Fruit fly (Drosophila melanogaster): Measurements from ENCODE around the gene Cpr65Ay.
A peak's percentile ranks its signal among the peaks of the same experiment; 100 is the strongest.

Gene Cpr65Ay

DNA sequence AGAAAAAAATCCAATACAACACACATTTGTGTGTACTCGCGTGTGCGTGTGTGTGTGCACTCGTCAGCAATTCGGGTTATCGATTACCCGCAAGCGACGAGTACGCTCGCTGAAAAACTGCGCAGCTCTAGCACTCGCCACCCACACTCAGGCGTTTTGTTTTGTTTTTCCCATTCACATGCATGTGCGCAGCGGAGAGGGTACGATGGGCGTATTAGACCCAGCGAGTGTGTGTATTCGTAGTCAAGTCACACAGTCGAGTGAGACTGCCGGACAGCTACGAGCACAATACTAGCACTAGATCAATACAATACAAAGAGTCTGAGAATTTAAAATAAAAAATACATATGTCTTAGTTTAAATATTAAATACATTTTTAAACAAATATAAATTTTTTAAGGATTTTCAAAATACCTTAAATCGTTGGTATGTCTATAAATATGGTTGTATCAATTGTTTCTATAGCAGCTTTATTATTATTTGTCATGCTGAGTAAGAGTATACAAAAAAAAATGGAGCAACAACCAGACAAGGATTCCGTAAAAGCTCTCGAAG lies 26.5 kb upstream of the Cpr65Ay start, which contains the start of the genes D19B and CG43293 (continued):
- TF ChIP-seq phol (tag; optimal IDR thresholded peaks at IDR 0.05) (peak; percentile 81), yki (optimal IDR thresholded peaks at IDR 0.05) (no peak), CG17912 (GFP tag; optimal IDR thresholded peaks at IDR 0.05) (peak; percentile 47), maf-S (GFP tag; optimal IDR thresholded peaks at IDR 0.05) (peak; percentile 78), CG2199 (GFP tag; IDR thresholded peaks at IDR 0.05) (peak; percentile 82), CG5180 (GFP tag; optimal IDR thresholded peaks at IDR 0.05) (no peak), CG10979 (tag; optimal IDR thresholded peaks at IDR 0.05) (peak; percentile 86), NFAT (GFP tag; IDR thresholded peaks at IDR 0.05) (peak; percentile 96), Kr (GFP tag; optimal IDR thresholded peaks at IDR 0.05) (no peak), stwl (tag; optimal IDR thresholded peaks at IDR 0.05) (peak; percentile 90), so (GFP tag; IDR thresholded peaks at IDR 0.05) (peak; percentile 81), CG6689 (GFP tag; IDR thresholded peaks at IDR 0.05) (peak; percentile 84), CG7987 (GFP tag; optimal IDR thresholded peaks at IDR 0.05) (peak; percentile 91), lola (GFP tag; optimal IDR thresholded peaks at IDR 0.05) (peak in 1 of 3 experiments; percentile 66), CG18476 (GFP tag; optimal IDR thresholded peaks at IDR 0.05) (peak; percentile 74), Abd-B (GFP tag; optimal IDR thresholded peaks at IDR 0.05) (peak; percentile 65)

- TF ChIP-seq hth (optimal IDR thresholded peaks at IDR 0.05) (no peak), CG18764 (GFP tag; optimal IDR thresholded peaks at IDR 0.05) (peak; percentile 72), pum (GFP tag; optimal IDR thresholded peaks at IDR 0.05) (peak; percentile 63), hkb (optimal IDR thresholded peaks at IDR 0.05) (no peak), hkb (GFP tag; IDR thresholded peaks at IDR 0.05) (peak; percentile 37; the same call in 1 of the 2 replicates), CG13123 (GFP tag; optimal IDR thresholded peaks at IDR 0.05) (peak; percentile 36), Ets65A (GFP tag) (peak; percentile 98), Fer1 (GFP tag; optimal IDR thresholded peaks at IDR 0.05) (peak; percentile 79), CG18599 (GFP tag; optimal IDR thresholded peaks at IDR 0.05) (no peak), pros (GFP tag; optimal IDR thresholded peaks at IDR 0.05) (no peak), GATAe (GFP tag; conservative IDR thresholded peaks at IDR 0.05) (no peak; the same call in 1 of the 2 replicates), CG11456 (GFP tag; IDR thresholded peaks at IDR 0.05) (no peak; the same call in 2 of the 3 replicates), Hr51 (GFP tag; optimal IDR thresholded peaks at IDR 0.05) (peak in 1 of 2 experiments; percentile 50), twi (tag; optimal IDR thresholded peaks at IDR 0.05) (peak; percentile 70), jigr1 (GFP tag; IDR thresholded peaks at IDR 0.05) (no peak), cato (GFP tag; optimal IDR thresholded peaks at IDR 0.05; ENCODE audit: borderline replicate concordance) (peak; percentile 56), CG11504 (tag; optimal IDR thresholded peaks at IDR 0.05) (no peak), CG2202 (tag; optimal IDR thresholded peaks at IDR 0.05) (peak; percentile 57), bcd (GFP tag; optimal IDR thresholded peaks at IDR 0.05) (peak; percentile 78), CG16779 (GFP tag; IDR thresholded peaks at IDR 0.05) (no peak), da (GFP tag; optimal IDR thresholded peaks at IDR 0.05) (peak; percentile 30), sim (GFP tag; IDR thresholded peaks at IDR 0.05) (no peak), fru (optimal IDR thresholded peaks at IDR 0.05) (no peak), CG13424 (tag; optimal IDR thresholded peaks at IDR 0.05) (peak; percentile 84), Dp (GFP tag; optimal IDR thresholded peaks at IDR 0.05) (peak; percentile 75), sd (tag; optimal IDR thresholded peaks at IDR 0.05) (peak; percentile 98), B-H1 (GFP tag; IDR thresholded peaks at IDR 0.05) (peak; percentile 44; the same call in 2 of the 3 replicates), vvl (GFP tag; IDR thresholded peaks at IDR 0.05) (peak; percentile 70), CG17361 (GFP tag; IDR thresholded peaks at IDR 0.05) (no peak; the same call in 1 of the 3 replicates), pita (GFP tag; optimal IDR thresholded peaks at IDR 0.05) (no peak), Atf3 (GFP tag; optimal IDR thresholded peaks at IDR 0.05) (peak; percentile 59), NFAT (GFP tag; IDR thresholded peaks at IDR 0.05) (peak; percentile 59; the same call in 1 of the 2 replicates), CG14441 (GFP tag; IDR thresholded peaks at IDR 0.05) (peak; percentile 61), Dfd (GFP tag; optimal IDR thresholded peaks at IDR 0.05) (no peak), Chrac-16 (GFP tag; optimal IDR thresholded peaks at IDR 0.05) (peak; percentile 85), insv (GFP tag; optimal IDR thresholded peaks at IDR 0.05) (peak in 1 of 2 experiments; percentile 31)
Measured at dm6 chr3L:6181776-6182175, 23.3 kb upstream of the Cpr65Ay start, which contains the start of gene CG10274. TSS of gene CG10274 (minus strand) at chr3L:6181829.
